Fruit fly (Drosophila melanogaster) whole organism, embryonic: ENCODE data around the gene CG32448.

Experiments
- CG17802 ChIP-seq: fragments of 200-800 bp; sonication (Bioruptor generic); optimal IDR thresholded peaks from 2 replicates; lab custom pipeline; 2018; ENCODE audit warnings: missing biosample characterization, mild to moderate bottlenecking, missing genetic modification characterization, moderate library complexity
- CG17912 ChIP-seq: fragments of 200-800 bp; sonication (Bioruptor generic); optimal IDR thresholded peaks from 2 replicates; lab custom pipeline; 2018; ENCODE audit warnings: missing biosample characterization, mild to moderate bottlenecking, missing genetic modification characterization
- CG18619 ChIP-seq: fragments of 200-800 bp; sonication (Bioruptor generic); optimal IDR thresholded peaks from 3 replicates; lab custom pipeline; 2017; ENCODE audit warnings: missing biosample characterization, mild to moderate bottlenecking, missing genetic modification characterization
- CG6254 ChIP-seq: fragments of 200-800 bp; sonication (Bioruptor generic); optimal IDR thresholded peaks from 3 replicates; lab custom pipeline; 2017; ENCODE audit warnings: mild to moderate bottlenecking, missing biosample characterization, missing genetic modification reagents, missing genetic modification characterization
- CG7928 ChIP-seq: fragments of 200-800 bp; sonication (Bioruptor generic); optimal IDR thresholded peaks from 2 replicates; lab custom pipeline; 2017; ENCODE audit warnings: missing biosample characterization, mild to moderate bottlenecking, missing genetic modification characterization
- aop ChIP-seq: fragments of 200-800 bp; sonication (Bioruptor generic); IDR thresholded peaks from 2 replicates; pipeline ENCODE4 v1.3.6; 2022; ENCODE audit warnings: missing biosample characterization, missing genetic modification characterization
- yki ChIP-seq: fragments of >200 bp; optimal IDR thresholded peaks from 3 replicates; lab custom pipeline; 2018

DNA sequence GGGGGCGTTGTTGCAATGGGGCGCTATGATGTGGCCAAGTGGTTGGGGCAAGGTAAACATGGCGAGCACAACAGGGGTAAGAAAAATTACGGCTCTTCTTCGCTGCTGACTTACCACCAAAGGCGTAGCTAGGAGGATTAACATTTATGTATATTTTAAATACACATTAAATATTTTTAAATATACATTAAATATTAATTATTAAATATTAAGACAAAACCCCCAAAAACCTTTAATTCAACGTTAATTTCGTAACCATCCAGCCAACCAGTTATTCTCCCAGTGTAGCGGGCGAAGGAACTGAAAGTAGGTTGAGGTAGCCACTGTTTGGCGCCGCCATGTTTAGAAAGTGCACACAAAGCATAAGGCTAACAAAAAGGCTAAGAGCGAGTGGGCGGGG, 18.3 kb upstream of the CG32448 start:
- no peak for TF ChIP-seq CG6254
- TF ChIP-seq CG17912 (GFP tag; lab: Kevin White, UChicago), result no peak
- no peak for TF ChIP-seq CG7928 (GFP tag; lab: Kevin White, UChicago)
- no peak for TF ChIP-seq CG18619 (GFP tag; lab: Kevin White, UChicago)
- TF ChIP-seq yki, result no peak
- TF ChIP-seq CG17802 (tag; lab: Kevin White, UChicago), result no peak
- no peak for TF ChIP-seq aop
